Worm (Caenorhabditis elegans) whole organism, mixed stage, embryonic: Measurements from ENCODE around the gene smc-5.

Experiments used
- bed-3 ChIP-seq: fragments of 200-800 bp; sonication (Bioruptor generic); optimal IDR thresholded peaks from 3 replicates; lab custom pipeline; 2018; ENCODE audit warnings: mild to moderate bottlenecking, missing genetic modification characterization, moderate library complexity, missing compliant biosample characterization
- blmp-1 ChIP-seq: fragments of 150-350 bp; optimal IDR thresholded peaks from 2 replicates; lab custom pipeline; 2014; ENCODE audit warnings: missing biosample characterization, missing genetic modification characterization
- ceh-39 ChIP-seq: fragments of 150-350 bp; optimal IDR thresholded peaks from 2 replicates; lab custom pipeline; 2014; ENCODE audit warnings: missing biosample characterization, missing genetic modification characterization
- ceh-43 ChIP-seq: fragments of 200-800 bp; sonication (Bioruptor generic); optimal IDR thresholded peaks from 2 replicates; lab custom pipeline; 2018; ENCODE audit warnings: mild to moderate bottlenecking, missing genetic modification characterization, moderate library complexity, missing compliant biosample characterization
- ceh-83 ChIP-seq: fragments of 200-800 bp; sonication (Bioruptor generic); optimal IDR thresholded peaks from 2 replicates; lab custom pipeline; 2018; ENCODE audit warnings: mild to moderate bottlenecking, missing genetic modification characterization, missing compliant biosample characterization
- ces-1 ChIP-seq: fragments of 150-350 bp; optimal IDR thresholded peaks from 2 replicates; lab custom pipeline; 2014; ENCODE audit warnings: missing biosample characterization, missing genetic modification reagents, missing genetic modification characterization
- cnd-1 ChIP-seq: fragments of 200-800 bp; sonication (Bioruptor generic); optimal IDR thresholded peaks from 2 replicates; lab custom pipeline; 2018; ENCODE audit warnings: mild to moderate bottlenecking, missing genetic modification characterization, missing compliant biosample characterization
- drap-1 ChIP-seq: fragments of 200-800 bp; sonication (Bioruptor generic); optimal IDR thresholded peaks from 3 replicates; lab custom pipeline; 2018; ENCODE audit warnings: mild to moderate bottlenecking, missing genetic modification characterization, missing compliant biosample characterization
- elt-1 ChIP-seq: sonication (generic microtip); optimal IDR thresholded peaks from 2 replicates; lab custom pipeline; 2017; ENCODE audit warnings: missing genetic modification characterization, mild to moderate bottlenecking, missing compliant biosample characterization, antibody characterized with exemption, moderate library complexity, borderline replicate concordance; ENCODE audit not compliant: insufficient read depth
- elt-3 ChIP-seq: fragments of 150-350 bp; optimal IDR thresholded peaks from 2 replicates; lab custom pipeline; 2014; ENCODE audit warnings: missing biosample characterization, missing genetic modification characterization
- flh-1 ChIP-seq: fragments of 200-800 bp; sonication (Bioruptor generic); optimal IDR thresholded peaks from 2 replicates; lab custom pipeline; 2018; ENCODE audit warnings: mild to moderate bottlenecking, missing genetic modification characterization, moderate library complexity, missing compliant biosample characterization
- ham-2 ChIP-seq: fragments of 200-800 bp; sonication (Bioruptor generic); optimal IDR thresholded peaks from 2 replicates; lab custom pipeline; 2018; ENCODE audit warnings: mild to moderate bottlenecking, missing genetic modification characterization, missing compliant biosample characterization
- hlh-1 ChIP-seq: fragments of 150-350 bp; optimal IDR thresholded peaks from 2 replicates; lab custom pipeline; 2014; ENCODE audit warnings: missing biosample characterization, missing genetic modification reagents, missing genetic modification characterization
- lin-13 ChIP-seq: fragments of 150-350 bp; optimal IDR thresholded peaks from 2 replicates; lab custom pipeline; 2014; ENCODE audit warnings: missing biosample characterization, missing genetic modification characterization
- lin-32 ChIP-seq: fragments of 200-800 bp; sonication (Bioruptor generic); optimal IDR thresholded peaks from 2 replicates; lab custom pipeline; 2018; ENCODE audit warnings: mild to moderate bottlenecking, missing genetic modification characterization, missing compliant biosample characterization
- lsy-2 ChIP-seq: fragments of 150-350 bp; optimal IDR thresholded peaks from 2 replicates; lab custom pipeline; 2014; ENCODE audit warnings: missing biosample characterization, missing genetic modification characterization
- mab-5 ChIP-seq: fragments of 150-350 bp; optimal IDR thresholded peaks from 2 replicates; lab custom pipeline; 2014; ENCODE audit warnings: missing biosample characterization, missing genetic modification characterization
- mep-1 ChIP-seq: fragments of 150-350 bp; optimal IDR thresholded peaks from 2 replicates; lab custom pipeline; 2017; ENCODE audit warnings: missing biosample characterization, missing genetic modification reagents, missing genetic modification characterization, inconsistent platforms
- mls-2 ChIP-seq: sonication (generic microtip); optimal IDR thresholded peaks from 2 replicates; lab custom pipeline; 2016; ENCODE audit warnings: mild to moderate bottlenecking, missing genetic modification characterization, moderate library complexity, missing compliant biosample characterization
- nhr-12 ChIP-seq: fragments of 150-350 bp; optimal IDR thresholded peaks from 2 replicates; lab custom pipeline; 2014; ENCODE audit warnings: missing biosample characterization, missing genetic modification characterization
- nhr-2 ChIP-seq: fragments of 150-350 bp; optimal IDR thresholded peaks from 2 replicates; lab custom pipeline; 2014; ENCODE audit warnings: missing biosample characterization, missing genetic modification characterization
- nhr-237 ChIP-seq: fragments of 150-350 bp; optimal IDR thresholded peaks from 2 replicates; lab custom pipeline; 2014; ENCODE audit warnings: missing biosample characterization, missing genetic modification characterization
- nhr-28 ChIP-seq: fragments of 150-350 bp; optimal IDR thresholded peaks from 2 replicates; lab custom pipeline; 2014; ENCODE audit warnings: missing biosample characterization, missing genetic modification characterization
- nhr-76 ChIP-seq: sonication (generic microtip); optimal IDR thresholded peaks from 2 replicates; lab custom pipeline; 2017; ENCODE audit warnings: missing biosample characterization, missing genetic modification characterization
- pha-4 ChIP-seq: fragments of 150-350 bp; optimal IDR thresholded peaks from 2 replicates; lab custom pipeline; 2018; ENCODE audit warnings: missing biosample characterization, missing genetic modification reagents, missing genetic modification characterization
- sem-2 ChIP-seq: fragments of 200-800 bp; sonication (Bioruptor generic); optimal IDR thresholded peaks from 2 replicates; lab custom pipeline; 2018; ENCODE audit warnings: mild to moderate bottlenecking, missing genetic modification characterization, missing compliant biosample characterization
- snpc-4 ChIP-seq: fragments of 150-350 bp; optimal IDR thresholded peaks from 2 replicates; lab custom pipeline; 2014; ENCODE audit warnings: missing biosample characterization, missing genetic modification characterization
- sptf-1 ChIP-seq: sonication (generic microtip); optimal IDR thresholded peaks from 2 replicates; lab custom pipeline; 2017; ENCODE audit warnings: mild to moderate bottlenecking, missing genetic modification characterization, moderate library complexity, missing compliant biosample characterization
- tbx-8 ChIP-seq: fragments of 200-800 bp; sonication (Bioruptor generic); optimal IDR thresholded peaks from 2 replicates; lab custom pipeline; 2018; ENCODE audit warnings: mild to moderate bottlenecking, missing genetic modification characterization, moderate library complexity, missing compliant biosample characterization
- unc-120 ChIP-seq: sonication (generic microtip); optimal IDR thresholded peaks from 2 replicates; lab custom pipeline; 2017; ENCODE audit warnings: missing genetic modification characterization, missing compliant biosample characterization; ENCODE audit not compliant: poor library complexity, severe bottlenecking
- unc-39 ChIP-seq: fragments of 150-350 bp; optimal IDR thresholded peaks from 2 replicates; lab custom pipeline; 2014; ENCODE audit warnings: missing biosample characterization, missing genetic modification characterization
- unc-62 ChIP-seq: fragments of 150-350 bp; optimal IDR thresholded peaks from 2 replicates; lab custom pipeline; 2014; ENCODE audit warnings: missing biosample characterization, missing genetic modification reagents, missing genetic modification characterization
- zip-8 ChIP-seq: fragments of 150-350 bp; optimal IDR thresholded peaks from 2 replicates; lab custom pipeline; 2014; ENCODE audit warnings: missing biosample characterization, missing genetic modification characterization
- ztf-11 ChIP-seq: fragments of 150-350 bp; optimal IDR thresholded peaks from 2 replicates; lab custom pipeline; 2014; ENCODE audit warnings: missing biosample characterization, missing genetic modification characterization

Gene smc-5

DNA sequence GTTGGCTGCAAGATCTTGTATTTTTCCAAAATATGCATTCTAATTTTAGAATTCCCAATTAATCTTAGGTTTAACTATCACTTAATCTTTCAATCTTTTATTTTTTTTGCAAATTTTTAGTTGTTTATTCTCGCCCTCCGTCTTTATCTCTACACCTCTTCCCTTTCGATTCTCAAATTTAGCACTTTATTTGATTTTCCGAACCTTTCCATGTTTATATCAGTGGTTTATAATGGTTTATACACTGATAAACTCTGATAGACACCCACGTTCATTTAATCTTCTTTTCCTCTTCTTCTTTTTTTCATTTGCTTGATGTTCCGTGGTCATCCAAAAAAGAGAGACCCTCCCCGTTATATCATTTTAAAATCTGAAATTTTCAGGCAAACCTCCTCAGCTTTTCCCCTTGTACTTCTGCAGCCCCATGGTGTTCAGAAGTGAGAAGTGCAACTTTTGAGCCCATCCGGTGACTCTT lies 39.5 kb upstream of the smc-5 start, which contains the start of the genes nsy-1 and F59A6.13:
Gene nsy-1 (plus strand): TSS at position 377 of the 475 bp plus-strand sequence.
Gene F59A6.13 (plus strand): TSS at position 425 of the 475 bp plus-strand sequence.
- no peak for TF ChIP-seq unc-120 (tag; lab: Kevin White, UChicago)
- TF ChIP-seq mep-1 (tag; lab: Kevin White, UChicago): no peak
- TF ChIP-seq ces-1 (GFP tag; lab: Kevin White, UChicago): no peak
- no peak for TF ChIP-seq nhr-2 (tag; lab: Kevin White, UChicago)
- TF ChIP-seq elt-3 (tag; lab: Kevin White, UChicago): no peak
- no peak for TF ChIP-seq pha-4 (tag; lab: Kevin White, UChicago)
- no peak for TF ChIP-seq ztf-11 (tag; lab: Kevin White, UChicago)
- no peak for TF ChIP-seq lin-13 (tag; lab: Kevin White, UChicago)
- TF ChIP-seq sptf-1 (tag; lab: Kevin White, UChicago): no peak
- no peak for TF ChIP-seq bed-3 (GFP tag; lab: Kevin White, UChicago)
- no peak for TF ChIP-seq lin-32 (GFP tag; lab: Kevin White, UChicago)
- no peak for TF ChIP-seq blmp-1 (tag; lab: Kevin White, UChicago)
- no peak for TF ChIP-seq drap-1 (GFP tag; lab: Kevin White, UChicago)
- no peak for TF ChIP-seq ham-2
- TF ChIP-seq cnd-1: no peak
- TF ChIP-seq sem-2 (GFP tag; lab: Kevin White, UChicago): no peak
- no peak for TF ChIP-seq tbx-8 (GFP tag; lab: Kevin White, UChicago)
- TF ChIP-seq mab-5 (tag; lab: Kevin White, UChicago): no peak

DNA sequence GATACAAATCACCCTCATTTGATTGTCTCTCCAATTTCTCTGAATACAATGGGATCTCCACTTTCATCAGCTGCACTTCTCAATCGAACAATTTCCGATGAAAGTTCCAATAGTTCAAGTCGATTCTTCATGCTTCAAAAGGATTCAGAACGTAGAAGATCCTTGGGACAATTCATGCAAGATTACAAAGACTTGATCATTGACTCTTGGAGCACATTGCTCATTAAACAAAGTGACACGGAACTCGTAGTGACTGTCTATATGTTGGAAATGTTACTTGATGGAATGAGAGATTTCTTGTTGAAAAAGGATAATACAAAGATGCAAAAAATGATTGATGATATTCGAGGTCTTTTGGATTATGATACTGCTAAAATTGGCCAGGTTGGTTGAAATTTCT lies 34.0 kb upstream of the smc-5 start:
- TF ChIP-seq ces-1 (GFP tag; lab: Kevin White, UChicago) (no peak), lin-32 (GFP tag; lab: Kevin White, UChicago) (no peak), mls-2 (tag; lab: Kevin White, UChicago) (no peak), nhr-28 (no peak), sem-2 (GFP tag; lab: Kevin White, UChicago) (no peak), lsy-2 (tag; lab: Kevin White, UChicago) (no peak), ceh-83 (GFP tag; lab: Kevin White, UChicago) (no peak), ham-2 (no peak), bed-3 (GFP tag; lab: Kevin White, UChicago) (no peak), nhr-2 (tag; lab: Kevin White, UChicago) (no peak), snpc-4 (tag; lab: Kevin White, UChicago) (no peak), drap-1 (GFP tag; lab: Kevin White, UChicago) (no peak), tbx-8 (GFP tag; lab: Kevin White, UChicago) (no peak), ceh-43 (GFP tag; lab: Kevin White, UChicago) (no peak), elt-3 (tag; lab: Kevin White, UChicago) (no peak), nhr-12 (tag; lab: Kevin White, UChicago) (no peak)

DNA sequence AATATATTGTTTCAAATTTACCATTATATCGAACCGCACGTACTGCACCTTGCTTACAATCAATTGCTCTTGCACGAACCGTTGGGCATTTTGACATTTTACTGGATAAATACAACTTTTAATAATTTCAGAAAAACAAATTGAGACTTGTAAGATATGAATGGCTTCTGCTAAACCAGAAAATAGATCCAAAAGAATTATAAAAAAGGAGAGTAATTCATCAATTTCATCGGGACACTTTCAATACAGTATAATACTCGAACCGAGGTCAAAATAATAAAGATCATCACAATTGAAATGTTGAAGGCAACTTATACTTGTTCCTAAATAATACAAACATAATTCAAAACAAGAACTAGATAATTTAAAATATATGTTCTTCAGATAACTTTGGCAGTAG lies 30.3 kb upstream of the smc-5 start, which contains the start of gene wdr-83:
Gene wdr-83 (minus strand): TSS at position 101 of the 400 bp plus-strand sequence.
- no peak for TF ChIP-seq sem-2 (GFP tag; lab: Kevin White, UChicago)
- no peak for TF ChIP-seq ceh-43 (GFP tag; lab: Kevin White, UChicago)
- TF ChIP-seq unc-62 (GFP tag; lab: Kevin White, UChicago): no peak
- no peak for TF ChIP-seq unc-120 (tag; lab: Kevin White, UChicago)
- no peak for TF ChIP-seq nhr-12 (tag; lab: Kevin White, UChicago)
- TF ChIP-seq unc-39 (tag; lab: Kevin White, UChicago): no peak
- no peak for TF ChIP-seq nhr-2 (tag; lab: Kevin White, UChicago)
- TF ChIP-seq ceh-83 (GFP tag; lab: Kevin White, UChicago): no peak
- TF ChIP-seq blmp-1 (tag; lab: Kevin White, UChicago): no peak
- TF ChIP-seq nhr-76 (tag; lab: Kevin White, UChicago): no peak
- TF ChIP-seq cnd-1: no peak
- no peak for TF ChIP-seq bed-3 (GFP tag; lab: Kevin White, UChicago)
- no peak for TF ChIP-seq nhr-28
- TF ChIP-seq mab-5 (tag; lab: Kevin White, UChicago): no peak
- no peak for TF ChIP-seq ces-1 (GFP tag; lab: Kevin White, UChicago)

DNA sequence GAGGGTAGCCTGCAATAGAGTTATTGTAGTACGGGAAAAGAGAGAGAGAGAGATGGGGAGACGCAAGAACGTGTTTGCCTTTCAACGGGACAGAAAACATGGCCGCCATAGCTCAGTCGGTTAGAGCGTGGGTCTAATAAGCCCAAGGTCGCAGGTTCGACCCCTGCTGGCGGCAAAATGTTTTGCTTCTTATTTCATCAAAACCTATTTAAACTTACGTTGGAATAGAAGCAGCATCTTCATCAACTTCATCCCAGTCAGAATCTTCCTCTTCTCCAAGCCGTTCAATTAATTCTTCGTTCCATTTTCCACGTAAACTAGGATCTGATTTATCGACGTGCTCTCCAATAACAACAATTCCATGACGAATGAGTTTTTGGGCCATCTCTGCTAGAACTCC lies 29.3 kb upstream of the smc-5 start:
- TF ChIP-seq unc-62 (GFP tag; lab: Kevin White, UChicago) (peak; percentile 59), hlh-1 (peak; percentile 34), zip-8 (no peak), ztf-11 (tag; lab: Kevin White, UChicago) (peak; percentile 85), lsy-2 (tag; lab: Kevin White, UChicago) (peak; percentile 61), mep-1 (tag; lab: Kevin White, UChicago) (peak; percentile 39), sptf-1 (tag; lab: Kevin White, UChicago) (peak; percentile 96), lin-32 (GFP tag; lab: Kevin White, UChicago) (peak; percentile 93), mab-5 (tag; lab: Kevin White, UChicago) (no peak), elt-1 (tag; lab: Kevin White, UChicago) (peak; percentile 4), nhr-12 (tag; lab: Kevin White, UChicago) (no peak), nhr-28 (peak; percentile 53), nhr-76 (tag; lab: Kevin White, UChicago) (no peak), flh-1 (GFP tag; lab: Kevin White, UChicago) (peak; percentile 80), nhr-2 (tag; lab: Kevin White, UChicago) (no peak), ceh-43 (GFP tag; lab: Kevin White, UChicago) (peak; percentile 87), elt-3 (tag; lab: Kevin White, UChicago) (no peak), nhr-237 (tag; lab: Kevin White, UChicago) (peak; percentile 28), unc-39 (tag; lab: Kevin White, UChicago) (peak; percentile 27), pha-4 (tag; lab: Kevin White, UChicago) (peak; percentile 63), blmp-1 (tag; lab: Kevin White, UChicago) (peak; percentile 8), bed-3 (GFP tag; lab: Kevin White, UChicago) (peak; percentile 82), mls-2 (tag; lab: Kevin White, UChicago) (peak; percentile 97), cnd-1 (peak; percentile 95), unc-120 (tag; lab: Kevin White, UChicago) (peak; percentile 89), drap-1 (GFP tag; lab: Kevin White, UChicago) (peak; percentile 95), sem-2 (GFP tag; lab: Kevin White, UChicago) (peak; percentile 92), ceh-83 (GFP tag; lab: Kevin White, UChicago) (peak; percentile 75), tbx-8 (GFP tag; lab: Kevin White, UChicago) (peak; percentile 88), lin-13 (tag; lab: Kevin White, UChicago) (peak; percentile 48), ces-1 (GFP tag; lab: Kevin White, UChicago) (no peak), ceh-39 (tag; lab: Kevin White, UChicago) (no peak)
